Worm (Caenorhabditis elegans) whole organism, L1 larva: ENCODE measurements around the gene C03H12.1.

Experiments used
- F16B12.6 ChIP-seq: fragments of 150-350 bp; optimal IDR thresholded peaks from 2 replicates; lab custom pipeline; 2014; ENCODE audit warnings: missing biosample characterization, missing genetic modification characterization
- Y116A8C.19 ChIP-seq: sonication (generic microtip); optimal IDR thresholded peaks from 2 replicates; lab custom pipeline; 2016; ENCODE audit warnings: missing compliant biosample characterization, missing genetic modification characterization, borderline replicate concordance
- aly-2 ChIP-seq: fragments of 150-350 bp; optimal IDR thresholded peaks from 2 replicates; lab custom pipeline; 2014; ENCODE audit warnings: missing biosample characterization, missing genetic modification characterization
- ama-1 ChIP-seq: fragments of 150-350 bp; optimal IDR thresholded peaks from 2 replicates; lab custom pipeline; 2014
- blmp-1 ChIP-seq: fragments of 150-350 bp; optimal IDR thresholded peaks from 2 replicates; lab custom pipeline; 2014; ENCODE audit warnings: missing biosample characterization, missing genetic modification characterization
- ceh-82 ChIP-seq, 3 experiments: fragments of 150-350 bp in 1 of 3; sonication (generic microtip) in 2 of 3; optimal IDR thresholded peaks; 2 replicates each; lab custom pipeline; 2014 to 2017; ENCODE audit warnings: missing biosample characterization in 3 of 3, missing genetic modification characterization in 3 of 3
- ceh-88 ChIP-seq: fragments of 200-800 bp; sonication (Bioruptor generic); IDR thresholded peaks from 2 replicates; pipeline ENCODE4 v1.3.6; 2022; ENCODE audit warnings: missing genetic modification characterization, missing compliant biosample characterization
- ceh-90 ChIP-seq: sonication (generic microtip); optimal IDR thresholded peaks from 2 replicates; lab custom pipeline; 2016; ENCODE audit warnings: missing genetic modification characterization, missing compliant biosample characterization
- dpl-1 ChIP-seq, 3 experiments: fragments of 150-350 bp in 2 of 3; sonication (generic microtip) in 1 of 3; optimal IDR thresholded peaks; 2 replicates each; lab custom pipeline; 2014 to 2017; ENCODE audit warnings: missing biosample characterization in 3 of 3, missing genetic modification characterization in 3 of 3, missing genetic modification reagents in 3 of 3
- dsc-1 ChIP-seq: sonication (generic microtip); optimal IDR thresholded peaks from 2 replicates; lab custom pipeline; 2016; ENCODE audit warnings: mild to moderate bottlenecking, missing genetic modification characterization, missing compliant biosample characterization
- efl-1 ChIP-seq, 4 experiments: fragments of 150-350 bp; optimal IDR thresholded peaks in 3 of 4; peaks in 1 of 4; 1 replicate in 1 of 4; 2 replicates in 3 of 4; lab custom pipeline; 2014; ENCODE audit warnings: missing biosample characterization in 2 of 4, missing genetic modification characterization in 2 of 4, missing genetic modification reagents in 2 of 4
- efl-3 ChIP-seq: fragments of 200-800 bp; sonication (Bioruptor generic); optimal IDR thresholded peaks from 2 replicates; lab custom pipeline; 2018; ENCODE audit warnings: mild to moderate bottlenecking, missing genetic modification characterization, missing compliant biosample characterization
- egl-13 ChIP-seq: sonication (generic microtip); optimal IDR thresholded peaks from 2 replicates; lab custom pipeline; 2016; ENCODE audit warnings: missing genotype, missing genetic modification reagents, missing genetic modification characterization, missing compliant biosample characterization
- egl-27 ChIP-seq, 2 experiments: fragments of 150-350 bp in 1 of 2; sonication (generic microtip); optimal IDR thresholded peaks; 3 replicates each; lab custom pipeline; 2017 to 2018; ENCODE audit warnings: missing biosample characterization in 2 of 2, missing genetic modification characterization in 2 of 2, missing genetic modification reagents in 2 of 2
- fkh-8 ChIP-seq: sonication (generic microtip); optimal IDR thresholded peaks from 2 replicates; lab custom pipeline; 2016; ENCODE audit warnings: mild to moderate bottlenecking, missing genetic modification characterization, missing compliant biosample characterization
- grh-1 ChIP-seq: fragments of 200-800 bp; sonication (Bioruptor generic); IDR thresholded peaks from 2 replicates; pipeline ENCODE4 v1.3.6; 2022; ENCODE audit warnings: missing genetic modification reagents, missing genetic modification characterization, missing compliant biosample characterization
- hlh-17 ChIP-seq: fragments of 200-800 bp; sonication (Bioruptor generic); optimal IDR thresholded peaks from 2 replicates; lab custom pipeline; 2018; ENCODE audit warnings: missing genetic modification characterization, mild to moderate bottlenecking, missing compliant biosample characterization, moderate library complexity, borderline replicate concordance
- hpl-2 ChIP-seq: fragments of 150-350 bp; optimal IDR thresholded peaks from 2 replicates; lab custom pipeline; 2014; ENCODE audit warnings: missing biosample characterization, missing genetic modification reagents, missing genetic modification characterization
- isw-1 ChIP-seq: fragments of 200-800 bp; sonication (Bioruptor generic); IDR thresholded peaks from 2 replicates; pipeline ENCODE4 v1.3.6; 2022; ENCODE audit warnings: missing genetic modification characterization, missing compliant biosample characterization
- jun-1 ChIP-seq: fragments of 150-350 bp; optimal IDR thresholded peaks from 2 replicates; lab custom pipeline; 2014; ENCODE audit warnings: missing biosample characterization, missing genetic modification reagents, missing genetic modification characterization
- lin-13 ChIP-seq: fragments of 150-350 bp; optimal IDR thresholded peaks from 2 replicates; lab custom pipeline; 2014; ENCODE audit warnings: missing biosample characterization, missing genetic modification reagents, missing genetic modification characterization
- lin-14 ChIP-seq: fragments of 200-800 bp; sonication (Bioruptor generic); optimal IDR thresholded peaks from 2 replicates; lab custom pipeline; 2018; ENCODE audit warnings: mild to moderate bottlenecking, missing genetic modification characterization, moderate library complexity, missing compliant biosample characterization
- lin-15B ChIP-seq: fragments of 150-350 bp; sonication (generic microtip); optimal IDR thresholded peaks from 3 replicates; lab custom pipeline; 2014; ENCODE audit warnings: missing biosample characterization, missing genetic modification characterization
- lin-35 ChIP-seq, 2 experiments: fragments of 150-350 bp; optimal IDR thresholded peaks; 2 replicates each; lab custom pipeline; 2014; ENCODE audit warnings: missing biosample characterization in 2 of 2, missing genetic modification characterization in 2 of 2, missing genetic modification reagents in 2 of 2
- lin-39 ChIP-seq: fragments of 150-350 bp; optimal IDR thresholded peaks from 2 replicates; lab custom pipeline; 2014; ENCODE audit warnings: missing biosample characterization, missing genetic modification reagents, missing genetic modification characterization
- lsy-2 ChIP-seq, 2 experiments: fragments of 150-350 bp; optimal IDR thresholded peaks; 2 replicates each; lab custom pipeline; 2014; ENCODE audit warnings: missing biosample characterization in 2 of 2, missing genetic modification characterization in 2 of 2
- mab-9 ChIP-seq: fragments of 200-800 bp; sonication (Bioruptor generic); IDR thresholded peaks from 2 replicates; pipeline ENCODE4 v1.3.6; 2022; ENCODE audit warnings: missing genetic modification reagents, missing genetic modification characterization, missing compliant biosample characterization
- mdl-1 ChIP-seq, 2 experiments: fragments of 150-350 bp; optimal IDR thresholded peaks; 2 replicates each; lab custom pipeline; 2014 to 2017; ENCODE audit warnings: missing biosample characterization in 2 of 2, missing genetic modification characterization in 2 of 2, inconsistent platforms in 1 of 2
- mep-1 ChIP-seq: fragments of 150-350 bp; optimal IDR thresholded peaks from 2 replicates; lab custom pipeline; 2014; ENCODE audit warnings: missing biosample characterization, missing genetic modification characterization
- nhr-19 ChIP-seq: fragments of 200-800 bp; sonication (Bioruptor generic); conservative IDR thresholded peaks from 2 replicates; pipeline ENCODE4 v1.3.6; 2022; ENCODE audit warnings: missing genetic modification characterization, missing compliant biosample characterization
- nhr-20 ChIP-seq: sonication (generic microtip); optimal IDR thresholded peaks from 2 replicates; lab custom pipeline; 2016; ENCODE audit warnings: mild to moderate bottlenecking, missing genetic modification characterization, missing compliant biosample characterization
- nhr-47 ChIP-seq: sonication (generic microtip); optimal IDR thresholded peaks from 2 replicates; lab custom pipeline; 2016; ENCODE audit warnings: mild to moderate bottlenecking, missing genetic modification characterization, moderate library complexity, missing compliant biosample characterization
- nhr-71 ChIP-seq: sonication (generic microtip); optimal IDR thresholded peaks from 2 replicates; lab custom pipeline; 2016; ENCODE audit warnings: mild to moderate bottlenecking, missing genetic modification characterization, moderate library complexity, missing compliant biosample characterization
- nhr-77 ChIP-seq: fragments of 150-350 bp; optimal IDR thresholded peaks from 2 replicates; lab custom pipeline; 2014; ENCODE audit warnings: missing biosample characterization, missing genetic modification characterization
- nhr-85 ChIP-seq: sonication (generic microtip); peaks from one replicate; lab custom pipeline; 2016; ENCODE audit warnings: missing genetic modification characterization, inconsistent platforms, missing compliant biosample characterization
- pax-3 ChIP-seq: fragments of 200-800 bp; sonication (Bioruptor generic); optimal IDR thresholded peaks from 2 replicates; lab custom pipeline; 2018; ENCODE audit warnings: mild to moderate bottlenecking, missing genetic modification characterization, moderate library complexity, missing compliant biosample characterization
- rnt-1 ChIP-seq: sonication (generic microtip); optimal IDR thresholded peaks from 2 replicates; lab custom pipeline; 2016; ENCODE audit warnings: mild to moderate bottlenecking, missing genetic modification characterization, moderate library complexity, missing compliant biosample characterization
- skn-1 ChIP-seq: fragments of 150-350 bp; optimal IDR thresholded peaks from 2 replicates; lab custom pipeline; 2014; ENCODE audit warnings: missing biosample characterization, missing genetic modification characterization
- snpc-4 ChIP-seq: fragments of 150-350 bp; optimal IDR thresholded peaks from 2 replicates; lab custom pipeline; 2014; ENCODE audit warnings: missing biosample characterization, missing genetic modification characterization
- sox-4 ChIP-seq: sonication (generic microtip); optimal IDR thresholded peaks from 2 replicates; lab custom pipeline; 2016; ENCODE audit warnings: missing genetic modification characterization, missing compliant biosample characterization
- swsn-7 ChIP-seq: sonication (generic microtip); optimal IDR thresholded peaks from 2 replicates; lab custom pipeline; 2016; ENCODE audit warnings: missing genetic modification characterization, missing compliant biosample characterization
- tlp-1 ChIP-seq: fragments of 150-350 bp; optimal IDR thresholded peaks from 2 replicates; lab custom pipeline; 2014; ENCODE audit warnings: missing biosample characterization, missing genetic modification characterization
- unc-30 ChIP-seq: sonication (generic microtip); optimal IDR thresholded peaks from 2 replicates; lab custom pipeline; 2017; ENCODE audit warnings: missing biosample characterization, missing genetic modification characterization
- unc-62 ChIP-seq: fragments of 150-350 bp; optimal IDR thresholded peaks from 2 replicates; lab custom pipeline; 2014; ENCODE audit warnings: missing biosample characterization, missing genetic modification reagents, missing genetic modification characterization
- unc-86 ChIP-seq: sonication (generic microtip); optimal IDR thresholded peaks from 2 replicates; lab custom pipeline; 2016; ENCODE audit warnings: missing genetic modification characterization, missing compliant biosample characterization
- unc-98 ChIP-seq: fragments of 200-800 bp; sonication (Bioruptor generic); IDR thresholded peaks from 2 replicates; pipeline ENCODE4 v1.3.6; 2022; ENCODE audit warnings: missing genetic modification characterization, missing compliant biosample characterization
- zip-4 ChIP-seq: fragments of 200-800 bp; sonication (Bioruptor generic); optimal IDR thresholded peaks from 2 replicates; lab custom pipeline; 2018; ENCODE audit warnings: mild to moderate bottlenecking, missing genetic modification characterization, moderate library complexity, missing compliant biosample characterization
- ztf-4 ChIP-seq: fragments of 150-350 bp; optimal IDR thresholded peaks from 2 replicates; lab custom pipeline; 2014; ENCODE audit warnings: missing biosample characterization, missing genetic modification characterization

C03H12.1 gene

DNA sequence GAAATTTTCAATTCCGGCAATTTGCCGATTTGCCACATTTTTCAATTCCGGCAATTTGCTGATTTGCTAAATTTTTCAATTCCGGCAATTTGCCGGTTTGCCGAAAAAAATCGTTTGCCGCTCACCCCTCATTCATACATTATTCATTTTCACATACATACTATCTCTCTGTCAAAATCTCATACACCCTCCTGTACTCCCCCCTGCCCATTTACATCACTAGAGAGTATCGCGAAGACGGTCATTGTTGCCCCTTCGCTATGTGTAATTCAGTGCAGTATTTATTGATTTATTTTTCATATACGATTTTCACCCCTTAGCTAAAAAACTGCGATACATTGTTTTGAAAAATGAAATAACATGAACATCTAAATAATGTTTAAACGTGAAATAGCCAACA lies 47.2 kb downstream of the C03H12.1 start (continued):
- TF ChIP-seq unc-30 (tag; lab: Kevin White, UChicago), result no peak
- TF ChIP-seq aly-2 (tag; lab: Kevin White, UChicago), result no peak
- peak; percentile 34 to 50 for TF ChIP-seq efl-1 (optimal IDR thresholded peaks at IDR 0.05; lab: Kevin White, UChicago)
- TF ChIP-seq efl-1 (GFP tag; optimal IDR thresholded peaks at IDR 0.05 in 1 of 2; lab: Kevin White, UChicago), result peak in 1 of 2 experiments; percentile 90
- peak; percentile 86 for TF ChIP-seq nhr-47
- TF ChIP-seq lin-35 (GFP tag; optimal IDR thresholded peaks at IDR 0.05; lab: Kevin White, UChicago), result peak in 1 of 2 experiments; percentile 82
- TF ChIP-seq efl-3 (GFP tag; lab: Kevin White, UChicago), result no peak
- peak; percentile 53; the same call in 1 of the 2 replicates for TF ChIP-seq mab-9
- TF ChIP-seq nhr-85 (tag; lab: Kevin White, UChicago), result peak; percentile 87
- TF ChIP-seq nhr-71 (tag; lab: Kevin White, UChicago), result peak; percentile 67
- peak; percentile 44 for TF ChIP-seq swsn-7 (tag; lab: Kevin White, UChicago)
- peak; percentile 56 for TF ChIP-seq rnt-1
- TF ChIP-seq isw-1 (GFP tag; lab: Robert Waterston, UW), result 0 out of 2 replicates have a peak, but pooled peaks have one; percentile 2
- peak; percentile 69 for TF ChIP-seq nhr-77 (tag; lab: Kevin White, UChicago)
- peak; percentile 45 for TF ChIP-seq nhr-19 (GFP tag; lab: Robert Waterston, UW)
- no peak for TF ChIP-seq tlp-1 (tag; lab: Kevin White, UChicago)
- peak; percentile 77 for TF ChIP-seq hpl-2
- peak; percentile 67 to 70 for TF ChIP-seq lsy-2 (tag; optimal IDR thresholded peaks at IDR 0.05; lab: Kevin White, UChicago)
- TF ChIP-seq ztf-4 (tag; lab: Kevin White, UChicago), result peak; percentile 55
- TF ChIP-seq blmp-1, result no peak
- peak; percentile 43 for TF ChIP-seq mep-1 (tag; lab: Kevin White, UChicago)
- peak; percentile 58 for TF ChIP-seq snpc-4

DNA sequence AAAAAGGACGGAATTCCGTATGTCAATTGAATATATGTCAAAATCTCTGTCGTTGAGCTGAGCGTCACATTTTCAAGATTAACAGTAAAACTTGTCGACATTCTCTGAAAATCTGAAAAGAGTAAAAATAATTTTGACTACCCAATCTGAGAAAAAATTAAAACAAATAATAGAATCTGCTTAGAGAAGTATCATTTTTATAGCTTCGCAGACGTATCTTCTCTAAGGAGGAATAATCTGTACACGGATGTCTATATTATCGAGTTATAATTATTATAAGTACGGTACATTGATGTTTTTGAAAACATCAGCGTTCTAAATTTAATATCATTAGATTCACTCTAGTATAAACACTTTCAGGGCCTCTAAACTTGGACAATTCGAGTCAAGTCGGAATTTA lies 51.3 kb downstream of the C03H12.1 start, which contains the start of gene srg-64:
srg-64 (minus strand) TSS at position 101 of the 400 bp plus-strand sequence.
- TF ChIP-seq Y116A8C.19, result no peak
- no peak for TF ChIP-seq lin-39
- TF ChIP-seq pax-3 (tag; lab: Kevin White, UChicago), result no peak
- no peak for TF ChIP-seq blmp-1
- no peak for TF ChIP-seq snpc-4
- no peak for TF ChIP-seq ceh-90 (tag; lab: Kevin White, UChicago)
- TF ChIP-seq nhr-20 (tag; lab: Kevin White, UChicago), result no peak
- TF ChIP-seq egl-27 (tag; optimal IDR thresholded peaks at IDR 0.05; lab: Kevin White, UChicago), result no peak
- TF ChIP-seq unc-98 (GFP tag; lab: Robert Waterston, UW), result no peak
- TF ChIP-seq hlh-17 (GFP tag; lab: Kevin White, UChicago), result no peak
- TF ChIP-seq sox-4 (tag; lab: Kevin White, UChicago), result no peak
- no peak for TF ChIP-seq ceh-88 (GFP tag; lab: Robert Waterston, UW)
- TF ChIP-seq lin-14 (GFP tag; lab: Kevin White, UChicago), result no peak
- no peak for TF ChIP-seq efl-1 (optimal IDR thresholded peaks at IDR 0.05; lab: Kevin White, UChicago)
- no peak for TF ChIP-seq efl-1 (GFP tag; optimal IDR thresholded peaks at IDR 0.05 in 1 of 2; lab: Kevin White, UChicago)
- no peak for TF ChIP-seq dpl-1 (GFP tag; optimal IDR thresholded peaks at IDR 0.05; lab: Kevin White, UChicago)
- TF ChIP-seq ceh-82 (tag; optimal IDR thresholded peaks at IDR 0.05; lab: Kevin White, UChicago), result no peak
- TF ChIP-seq F16B12.6 (tag; lab: Kevin White, UChicago), result no peak

DNA sequence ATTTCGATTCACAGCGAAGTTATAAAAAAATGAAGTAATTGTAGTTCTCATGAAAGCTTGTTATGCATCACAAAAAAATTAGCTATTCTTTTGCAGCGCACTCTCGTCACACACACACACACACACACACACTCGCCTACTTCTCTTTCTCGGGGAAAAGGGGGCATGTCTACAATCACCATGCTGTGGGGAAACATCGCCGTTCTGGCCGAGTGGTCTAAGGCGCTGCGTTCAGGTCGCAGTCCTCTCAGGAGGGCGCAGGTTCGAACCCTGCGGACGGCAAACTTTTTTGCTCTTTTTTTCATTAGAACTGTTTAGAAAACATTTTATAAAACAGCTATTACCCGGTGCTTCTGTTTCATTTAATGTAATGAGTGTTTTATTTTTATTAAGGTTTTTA lies 52.6 kb downstream of the C03H12.1 start:
- TF ChIP-seq rnt-1 (peak; percentile 76), nhr-71 (tag; lab: Kevin White, UChicago) (peak; percentile 68), jun-1 (tag; lab: Kevin White, UChicago) (peak; percentile 36), egl-13 (tag; lab: Kevin White, UChicago) (peak; percentile 42), fkh-8 (tag; lab: Kevin White, UChicago) (peak; percentile 70), ama-1 (lab: Kevin White, UChicago) (no peak), efl-1 (optimal IDR thresholded peaks at IDR 0.05; lab: Kevin White, UChicago) (peak; percentile 24 to 26), efl-1 (GFP tag; optimal IDR thresholded peaks at IDR 0.05 in 1 of 2; lab: Kevin White, UChicago) (peak in 1 of 2 experiments; percentile 90), dsc-1 (tag; lab: Kevin White, UChicago) (peak; percentile 32), zip-4 (peak; percentile 25), mdl-1 (tag; optimal IDR thresholded peaks at IDR 0.05; lab: Kevin White, UChicago) (peak in 1 of 2 experiments; percentile 51), F16B12.6 (tag; lab: Kevin White, UChicago) (peak; percentile 32), grh-1 (GFP tag; lab: Robert Waterston, UW) (no peak), isw-1 (GFP tag; lab: Robert Waterston, UW) (peak; percentile 12; the same call in 1 of the 2 replicates), skn-1 (peak; percentile 32), swsn-7 (tag; lab: Kevin White, UChicago) (peak; percentile 55), unc-62 (GFP tag; lab: Kevin White, UChicago) (no peak), nhr-85 (tag; lab: Kevin White, UChicago) (peak; percentile 65), nhr-19 (GFP tag; lab: Robert Waterston, UW) (peak; percentile 63), lin-13 (GFP tag; lab: Kevin White, UChicago) (peak; percentile 22), dpl-1 (GFP tag; optimal IDR thresholded peaks at IDR 0.05; lab: Kevin White, UChicago) (peak in 1 of 3 experiments; percentile 18), lin-15B (tag; lab: Kevin White, UChicago) (peak; percentile 83), unc-86 (tag; lab: Kevin White, UChicago) (peak; percentile 66)
